Fruit fly (Drosophila melanogaster) whole organism: Measurements from ENCODE around the gene CG15812.

Experiments used
- pan ChIP-seq: fragments of >200 bp; optimal IDR thresholded peaks from 2 replicates; lab custom pipeline; 2017
- usp ChIP-seq: fragments of >200 bp; optimal IDR thresholded peaks from 2 replicates; lab custom pipeline; 2017; ENCODE audit warnings: missing biosample characterization, missing genetic modification characterization, mixed read lengths

DNA sequence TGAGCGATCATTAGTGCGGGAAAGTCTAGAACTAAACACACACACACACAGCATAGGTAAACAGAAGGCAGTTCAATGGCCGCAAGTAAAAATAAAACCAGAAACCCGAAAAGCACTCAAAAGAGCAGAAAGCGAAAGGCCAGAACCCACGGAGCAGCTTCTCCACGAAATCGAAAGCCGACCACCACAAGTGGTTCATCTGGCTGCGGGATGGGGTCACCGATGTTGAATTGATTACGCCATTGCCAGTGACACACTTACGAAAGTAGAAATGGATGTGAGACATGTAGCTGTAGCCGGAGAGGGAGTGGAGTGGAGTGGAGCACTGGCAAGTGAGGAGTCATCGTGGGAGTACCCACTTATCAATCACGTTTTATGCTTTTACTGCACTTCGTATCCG, 18.4 kb upstream of the CG15812 start:
- no peak for TF ChIP-seq usp (GFP tag; lab: Kevin White, UChicago)
- no peak for TF ChIP-seq pan (lab: Kevin White, UChicago)
